Fruit fly (Drosophila melanogaster) S2 (cell line): ENCODE results near the gene CG10254.
A peak's percentile ranks its signal among the peaks of the same experiment; 100 is the strongest.

ENCODE experiments used
- CG8478 ChIP-seq: fragments of >200 bp; optimal IDR thresholded peaks from 2 replicates; lab custom pipeline; 2018
- CTCF ChIP-seq, 2 experiments: fragments of >200 bp; optimal IDR thresholded peaks; 2 replicates each; lab custom pipeline; 2018

The CG10254 gene

DNA sequence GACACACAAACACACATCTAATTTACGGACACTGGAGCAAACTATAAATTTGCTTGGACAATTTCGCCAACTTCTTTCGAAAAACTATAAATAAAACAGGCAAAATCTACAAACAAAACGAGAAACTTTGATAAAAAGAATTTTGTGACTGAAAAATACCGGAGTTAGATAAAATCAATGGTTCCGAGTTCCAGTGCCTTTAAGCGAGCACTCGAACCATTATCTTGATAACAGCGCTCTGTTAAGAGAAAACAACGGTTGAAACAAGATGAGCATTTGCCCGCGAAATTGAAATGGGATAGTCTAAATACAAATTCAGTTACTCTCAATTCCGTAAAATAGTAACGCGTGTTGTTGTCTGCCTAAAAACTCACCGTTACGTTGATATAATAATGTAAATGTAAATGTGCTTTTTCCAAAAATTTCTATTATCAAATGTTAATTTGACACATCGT, at the start of gene CG10254:
CG10254 (minus strand) TSS at position 405 of the 455 bp plus-strand sequence.
- TF ChIP-seq CG8478 (lab: Kevin White, UChicago) = no peak
- TF ChIP-seq CTCF (optimal IDR thresholded peaks at IDR 0.05; lab: Kevin White, UChicago) = peak; percentile 22 to 62

DNA sequence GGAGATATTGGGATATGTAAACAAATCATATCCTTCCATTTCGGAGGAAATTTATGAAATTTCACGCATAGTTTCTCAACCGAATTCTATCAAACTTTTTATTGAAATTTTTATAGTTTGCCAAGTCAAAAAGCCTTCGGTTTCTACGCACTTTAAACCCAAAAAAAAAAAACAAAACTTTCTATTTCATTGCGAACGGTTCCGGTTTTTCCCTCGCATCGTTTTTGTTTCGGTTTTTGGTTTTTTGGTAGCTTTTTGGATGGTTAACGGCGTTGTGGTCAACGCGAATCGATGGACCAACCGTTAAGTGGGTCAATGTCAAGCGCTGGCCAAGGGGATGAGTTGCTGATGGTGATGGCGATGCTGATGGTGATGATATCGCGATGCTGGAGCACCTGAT, 46.2 kb upstream of the CG10254 start:
- no peak for TF ChIP-seq CTCF (optimal IDR thresholded peaks at IDR 0.05; lab: Kevin White, UChicago)
- TF ChIP-seq CG8478 (lab: Kevin White, UChicago) = no peak

DNA sequence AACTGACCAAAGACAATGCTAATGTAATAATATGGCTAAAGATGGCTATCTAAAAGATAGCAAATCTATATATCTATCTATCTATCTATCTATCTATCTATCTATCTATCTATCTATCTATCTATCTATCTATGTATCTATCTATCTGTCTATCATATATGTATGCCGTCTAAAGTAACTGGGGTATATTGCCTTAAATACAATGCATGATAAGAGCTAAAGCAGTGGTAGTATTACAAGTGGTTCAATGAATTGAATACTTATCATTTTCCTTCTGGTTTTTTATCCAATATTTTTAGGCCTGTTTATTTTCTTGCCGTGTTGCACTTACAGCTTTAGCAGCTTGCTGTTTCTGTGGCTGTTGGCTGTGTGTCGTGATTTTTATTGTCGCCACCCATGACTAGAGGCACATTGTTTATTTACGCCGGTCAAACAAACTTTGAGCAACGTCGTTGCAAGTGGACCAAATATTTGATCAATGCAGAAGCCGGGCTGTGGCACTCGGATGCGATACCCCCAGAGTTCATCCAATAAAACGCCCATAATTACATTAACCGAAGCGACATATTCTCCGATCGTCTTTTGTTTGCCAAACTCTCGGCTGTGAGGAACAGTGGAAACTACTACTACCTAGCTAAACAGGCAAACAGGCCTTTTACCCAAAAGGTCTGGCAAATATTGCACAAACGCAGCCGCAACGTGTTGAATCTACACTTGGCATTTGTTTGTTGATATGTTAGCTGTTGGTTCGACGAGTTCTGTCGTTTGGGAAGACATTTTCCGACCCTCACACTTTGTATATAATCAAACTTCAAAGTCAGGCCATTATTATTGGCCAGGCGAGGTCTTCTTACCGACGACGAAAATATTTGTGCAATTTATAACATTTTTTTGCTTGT, 43.1 kb upstream of the CG10254 start:
- TF ChIP-seq CG8478 (lab: Kevin White, UChicago) = no peak
- no peak for TF ChIP-seq CTCF (optimal IDR thresholded peaks at IDR 0.05; lab: Kevin White, UChicago)

DNA sequence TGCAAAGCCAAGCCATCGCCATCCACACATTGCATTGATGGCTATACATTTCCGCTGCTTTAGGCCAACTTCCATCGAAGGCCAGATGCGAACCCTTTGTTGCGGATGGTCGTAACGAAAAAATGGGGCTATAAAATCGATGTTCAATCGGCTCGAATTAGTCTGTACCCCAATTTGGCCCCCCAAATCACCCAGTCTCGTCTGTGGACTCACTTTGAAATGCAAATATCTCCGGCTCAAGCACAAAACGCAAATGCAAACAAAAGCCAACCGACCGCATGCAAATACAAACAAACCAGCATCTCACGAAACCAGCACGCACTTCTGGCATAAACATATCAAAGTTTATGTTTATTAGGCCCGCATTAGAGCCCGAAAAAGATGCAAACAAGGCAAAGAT, 41.6 kb upstream of the CG10254 start:
- no peak for TF ChIP-seq CTCF (optimal IDR thresholded peaks at IDR 0.05; lab: Kevin White, UChicago)
- no peak for TF ChIP-seq CG8478 (lab: Kevin White, UChicago)

DNA sequence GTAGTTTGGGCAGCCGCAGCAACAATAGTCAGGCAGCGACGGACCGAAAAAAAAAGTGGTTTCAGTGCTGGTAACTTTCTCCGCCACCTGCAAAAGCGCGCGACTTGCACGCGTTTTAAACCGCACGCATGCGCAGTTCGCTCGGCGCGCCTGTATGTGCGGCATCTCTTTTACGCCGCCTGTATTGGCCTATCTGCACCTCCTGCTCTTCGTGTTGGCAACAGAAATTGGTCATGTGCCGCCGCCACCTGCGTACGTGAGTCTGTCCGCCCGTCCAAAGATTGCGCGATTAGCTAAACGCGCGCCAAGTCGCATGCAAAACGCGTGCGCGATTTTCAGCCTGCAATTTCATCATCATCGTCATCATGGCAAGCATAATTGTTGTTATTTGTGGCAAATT, 40.9 kb upstream of the CG10254 start:
- TF ChIP-seq CTCF (optimal IDR thresholded peaks at IDR 0.05; lab: Kevin White, UChicago) (no peak), CG8478 (lab: Kevin White, UChicago) (no peak)

DNA sequence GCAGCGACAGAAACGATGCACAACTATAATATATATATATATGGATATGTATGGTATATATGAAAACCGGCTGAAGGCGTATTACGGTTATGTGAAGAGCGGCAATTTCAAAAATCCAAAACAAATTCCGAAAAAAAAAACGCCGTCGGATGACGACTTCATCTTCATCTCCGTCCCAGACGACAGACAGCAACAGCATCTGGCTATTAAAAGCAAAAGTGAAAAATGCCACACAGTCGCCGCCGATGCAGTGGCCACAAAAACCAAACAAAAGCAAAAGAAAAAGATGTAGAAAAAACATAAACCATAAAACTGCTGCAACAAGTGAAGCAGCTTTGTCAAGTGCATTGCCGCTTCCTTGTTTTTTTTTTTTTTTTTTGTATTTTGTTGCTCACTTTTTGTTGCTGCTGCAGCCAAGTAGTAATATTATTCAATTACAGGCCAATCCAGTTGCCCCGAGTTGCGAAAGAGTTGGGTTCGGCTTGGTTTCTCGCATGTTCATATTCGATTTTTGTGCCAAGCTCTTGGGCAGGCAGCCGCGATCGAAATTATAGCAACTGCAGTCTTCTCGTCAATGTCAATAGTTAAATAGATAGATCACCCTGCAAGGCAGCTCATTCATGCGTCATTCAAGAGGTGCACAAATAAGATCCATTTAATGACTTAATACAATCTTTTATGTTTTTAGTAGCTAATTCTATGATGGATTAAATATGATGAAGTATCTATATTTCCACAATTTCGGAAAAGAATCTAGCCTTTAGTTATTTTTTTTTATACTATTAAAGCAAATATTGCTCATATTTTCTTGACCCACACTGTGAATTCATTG, 40.0 kb upstream of the CG10254 start:
- TF ChIP-seq CTCF (optimal IDR thresholded peaks at IDR 0.05; lab: Kevin White, UChicago) (no peak), CG8478 (lab: Kevin White, UChicago) (no peak)

DNA sequence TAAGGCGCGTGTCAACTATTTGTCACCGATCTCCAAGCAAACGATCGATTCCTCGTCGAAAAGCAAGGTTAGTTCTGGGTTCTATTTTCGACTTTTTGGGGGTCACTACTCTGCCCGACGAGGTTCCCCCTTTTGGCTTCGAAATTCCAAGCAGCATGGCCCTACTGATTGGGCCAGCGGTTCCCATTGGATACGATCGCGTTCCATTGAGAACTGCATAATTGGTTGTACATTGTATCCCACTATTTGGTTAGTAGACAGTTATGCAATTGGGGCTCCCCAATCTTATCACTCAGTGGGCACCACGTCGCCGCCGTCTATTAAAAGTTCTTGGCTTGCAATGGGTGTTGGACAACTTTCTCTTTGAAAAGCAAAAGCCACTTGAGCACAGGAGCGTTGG, 39.0 kb upstream of the CG10254 start:
- no peak for TF ChIP-seq CTCF (optimal IDR thresholded peaks at IDR 0.05; lab: Kevin White, UChicago)
- TF ChIP-seq CG8478 (lab: Kevin White, UChicago) = no peak

DNA sequence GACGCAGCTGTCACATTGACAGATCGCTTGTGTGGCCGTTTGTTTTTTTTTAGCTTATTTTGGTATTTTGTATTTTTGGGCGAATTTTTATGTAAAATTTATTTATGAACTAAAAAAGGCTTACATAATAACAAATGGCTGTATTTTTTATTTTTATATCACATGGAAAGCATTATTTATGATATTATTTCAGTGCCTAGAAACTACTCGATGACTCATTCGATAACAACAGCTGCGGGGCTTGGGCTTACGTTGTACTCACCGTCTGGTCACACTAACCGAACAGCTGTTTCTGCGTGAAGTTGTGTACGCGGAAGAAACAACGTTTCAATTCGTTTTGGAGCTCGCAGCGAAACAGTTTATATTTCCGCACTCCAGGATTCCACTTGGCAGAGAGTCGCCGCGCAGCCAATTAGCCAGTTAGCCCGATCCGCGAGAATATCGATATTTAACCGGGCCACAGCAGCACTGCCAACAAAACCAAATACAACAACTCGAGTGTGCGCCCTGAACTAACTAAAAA, 38.3 kb upstream of the CG10254 start, which contains the start of the genes Hmgcr and Rpn9:
Hmgcr (plus strand) TSS at position 335 of the 523 bp plus-strand sequence.
Rpn9 (minus strand) TSS at position 473 of the 523 bp plus-strand sequence.
- TF ChIP-seq CTCF (optimal IDR thresholded peaks at IDR 0.05; lab: Kevin White, UChicago) (no peak), CG8478 (lab: Kevin White, UChicago) (no peak)

DNA sequence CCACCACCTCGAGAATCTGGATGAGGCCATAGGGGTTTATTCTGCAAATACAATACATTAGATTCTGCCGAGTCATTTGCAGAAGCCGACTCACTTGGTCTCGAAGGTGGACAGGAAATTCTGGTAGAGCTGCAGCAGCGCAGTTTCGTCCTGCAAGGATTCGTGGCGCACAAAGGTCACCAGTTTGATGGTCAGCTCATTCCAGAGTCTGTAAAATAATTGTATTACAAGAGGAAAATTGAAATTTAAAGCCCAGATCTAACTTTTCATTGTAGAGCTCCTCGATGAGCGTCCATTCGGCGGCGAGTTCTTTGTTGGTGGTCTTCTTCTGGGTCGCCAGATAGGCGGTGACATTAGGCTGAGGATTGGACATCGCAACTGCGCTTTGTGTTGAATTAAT, 37.8 kb upstream of the CG10254 start:
- TF ChIP-seq CG8478 (lab: Kevin White, UChicago) = no peak

DNA sequence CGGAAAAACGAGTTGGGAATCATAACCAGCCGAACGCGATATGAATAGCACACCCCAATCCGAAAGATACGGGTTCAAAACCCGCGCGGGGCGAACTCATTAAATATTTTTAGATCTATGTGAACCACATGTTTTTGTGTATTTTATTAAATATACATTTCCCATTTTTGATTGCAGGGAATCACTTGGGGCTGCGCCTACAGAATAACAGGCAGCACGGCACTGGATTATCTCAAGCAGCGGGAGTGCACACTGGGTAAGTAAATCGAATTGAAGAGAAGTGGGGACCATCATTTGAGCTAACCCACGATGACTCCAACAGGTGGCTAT, 35.7 kb upstream of the CG10254 start:
- TF ChIP-seq CG8478 (lab: Kevin White, UChicago) (no peak), CTCF (optimal IDR thresholded peaks at IDR 0.05; lab: Kevin White, UChicago) (no peak)

DNA sequence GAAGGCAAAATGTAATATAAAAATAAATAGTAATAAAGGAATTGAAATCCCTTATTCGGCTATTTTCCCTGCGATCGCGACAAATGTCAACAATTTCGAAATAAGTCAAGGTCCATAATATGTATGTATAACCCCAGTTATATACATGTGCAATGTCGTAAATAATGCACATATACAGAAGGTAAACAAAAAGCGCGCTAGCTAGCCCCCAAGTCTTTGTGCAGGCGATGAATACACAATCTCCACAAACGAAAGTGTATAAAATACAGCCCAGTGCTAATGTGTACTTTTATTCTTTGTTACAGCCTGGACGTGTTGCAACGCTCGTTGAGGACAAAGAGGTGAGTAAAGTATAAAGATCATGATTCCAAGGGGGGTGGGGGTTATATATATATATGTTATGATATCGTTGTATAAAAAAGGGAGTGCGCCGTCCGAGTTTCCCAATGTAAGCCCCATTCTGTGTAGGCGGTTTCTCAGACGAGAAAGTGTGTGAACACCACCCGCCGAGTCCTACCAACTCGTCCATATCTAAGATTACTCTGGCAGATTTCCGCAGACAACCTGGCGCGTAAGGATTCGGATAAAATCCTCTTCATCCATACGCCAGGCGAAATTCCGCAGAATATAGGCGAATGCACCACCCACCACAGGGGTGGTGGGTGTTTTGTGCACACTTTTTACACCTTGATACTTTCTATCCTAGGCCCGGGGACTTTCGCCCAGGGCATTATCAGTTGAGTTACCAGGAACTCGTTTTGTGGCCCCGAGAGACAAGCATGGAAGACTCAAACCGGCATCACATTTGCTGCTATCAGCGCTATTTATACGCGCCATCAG, 35.1 kb upstream of the CG10254 start:
- TF ChIP-seq CG8478 (lab: Kevin White, UChicago) (no peak), CTCF (optimal IDR thresholded peaks at IDR 0.05; lab: Kevin White, UChicago) (no peak)

DNA sequence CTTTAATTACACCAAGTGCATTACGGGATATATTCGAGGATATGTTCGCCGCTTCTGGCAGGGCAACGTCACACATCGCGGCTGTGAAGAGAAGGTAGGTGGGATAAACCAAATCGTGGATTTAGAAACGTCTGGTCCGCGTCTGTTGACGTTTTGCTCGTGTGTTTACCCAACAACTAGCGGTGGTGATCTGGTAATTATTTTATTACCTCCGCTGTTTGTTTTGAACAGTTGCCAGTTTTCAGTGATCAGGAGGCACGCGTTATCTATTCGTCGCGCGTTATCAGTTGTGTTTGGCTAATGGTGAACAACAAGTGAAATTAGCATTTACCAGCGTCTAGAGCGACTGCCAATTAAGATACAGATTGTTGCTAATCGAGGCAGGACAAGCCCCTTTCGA, 34.3 kb upstream of the CG10254 start:
- TF ChIP-seq CG8478 (lab: Kevin White, UChicago) = no peak
- no peak for TF ChIP-seq CTCF (optimal IDR thresholded peaks at IDR 0.05; lab: Kevin White, UChicago)

DNA sequence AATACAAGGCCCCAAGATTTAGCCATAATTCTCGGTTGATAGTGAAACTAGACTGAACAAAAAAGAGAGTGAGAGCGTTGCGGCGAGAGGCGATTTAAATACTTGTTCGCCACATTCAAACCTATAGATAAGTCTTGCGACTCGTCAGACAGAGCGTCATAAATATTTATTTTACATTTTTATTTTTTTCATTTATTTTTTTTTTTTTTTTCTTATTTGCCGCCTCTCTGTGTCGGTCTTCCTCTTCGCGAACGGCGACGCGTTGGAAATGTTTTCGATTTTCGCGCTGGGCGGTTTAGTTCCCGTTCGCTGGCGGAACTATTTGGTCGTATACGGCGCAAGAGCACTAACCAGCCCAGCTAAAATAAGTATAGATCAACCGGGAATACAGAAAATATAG, 33.3 kb upstream of the CG10254 start:
- TF ChIP-seq CG8478 (lab: Kevin White, UChicago) (no peak), CTCF (optimal IDR thresholded peaks at IDR 0.05; lab: Kevin White, UChicago) (no peak)

DNA sequence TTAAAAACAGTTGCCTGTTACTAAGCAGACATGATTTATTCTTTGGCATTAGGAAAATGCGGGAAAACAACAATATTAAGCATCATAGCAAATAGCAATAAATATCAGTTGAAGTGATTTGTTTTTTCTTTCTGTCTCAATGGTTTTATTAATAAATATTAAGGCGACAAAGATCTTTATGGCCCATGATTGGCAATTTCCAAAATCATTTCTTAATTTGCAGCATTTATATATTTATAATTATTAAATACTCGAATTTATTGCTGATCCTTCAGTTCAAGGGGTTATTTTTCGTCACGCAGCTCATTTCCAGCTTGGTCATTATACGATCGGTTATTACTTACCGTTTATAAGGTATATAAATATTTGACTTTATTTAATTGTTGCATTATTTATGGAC, 32.9 kb upstream of the CG10254 start:
- TF ChIP-seq CTCF (optimal IDR thresholded peaks at IDR 0.05; lab: Kevin White, UChicago) (no peak), CG8478 (lab: Kevin White, UChicago) (no peak)
